Fruit fly (Drosophila melanogaster): ENCODE measurements around the gene CG4053.

Gene CG4053

dm6 chr3R:17110880-17111726 is 20.9 kb downstream of the CG4053 start:
- TF ChIP-seq h (optimal IDR thresholded peaks at IDR 0.05) = no peak
- no peak for TF ChIP-seq insv (optimal IDR thresholded peaks at IDR 0.05)
- TF ChIP-seq ttk (optimal IDR thresholded peaks at IDR 0.05) = no peak
- no peak for TF ChIP-seq Myc (optimal IDR thresholded peaks at IDR 0.05)
- no peak for TF ChIP-seq psq (optimal IDR thresholded peaks at IDR 0.05)

- TF ChIP-seq ttk (optimal IDR thresholded peaks at IDR 0.05) = no peak
- no peak for TF ChIP-seq insv (optimal IDR thresholded peaks at IDR 0.05)
- TF ChIP-seq Sin3A (optimal IDR thresholded peaks at IDR 0.05) = no peak
- no peak for TF ChIP-seq psq (optimal IDR thresholded peaks at IDR 0.05)
- no peak for TF ChIP-seq Myc (optimal IDR thresholded peaks at IDR 0.05)
- TF ChIP-seq h (optimal IDR thresholded peaks at IDR 0.05) = no peak
Observed at dm6 chr3R:17108881-17109280, 23.1 kb downstream of the CG4053 start.

dm6 chr3R:17087977-17088618 is 43.9 kb downstream of the CG4053 start, which contains the start of gene cal1:
Gene cal1 (plus strand): TSS chr3R:17088280.
- no peak for TF ChIP-seq ttk (optimal IDR thresholded peaks at IDR 0.05)
- TF ChIP-seq insv (optimal IDR thresholded peaks at IDR 0.05) = no peak
- no peak for TF ChIP-seq Sin3A (optimal IDR thresholded peaks at IDR 0.05)
- TF ChIP-seq Myc (optimal IDR thresholded peaks at IDR 0.05) = no peak
- no peak for TF ChIP-seq h (optimal IDR thresholded peaks at IDR 0.05)
- TF ChIP-seq psq (optimal IDR thresholded peaks at IDR 0.05) = no peak

- TF ChIP-seq psq (optimal IDR thresholded peaks at IDR 0.05) = no peak
- TF ChIP-seq Sin3A (optimal IDR thresholded peaks at IDR 0.05) = no peak
- TF ChIP-seq ttk (optimal IDR thresholded peaks at IDR 0.05) = no peak
- TF ChIP-seq h (optimal IDR thresholded peaks at IDR 0.05) = no peak
- no peak for TF ChIP-seq Myc (optimal IDR thresholded peaks at IDR 0.05)
- TF ChIP-seq insv (optimal IDR thresholded peaks at IDR 0.05) = no peak
Observed at dm6 chr3R:17085029-17085807, 46.8 kb downstream of the CG4053 start, which contains the start of gene GckIII. Gene GckIII (plus strand): TSS chr3R:17085513.

dm6 chr3R:17082471-17082870 is 49.5 kb downstream of the CG4053 start:
- TF ChIP-seq ttk (optimal IDR thresholded peaks at IDR 0.05) = no peak
- TF ChIP-seq psq (optimal IDR thresholded peaks at IDR 0.05) = no peak
- TF ChIP-seq insv (optimal IDR thresholded peaks at IDR 0.05) = no peak
- TF ChIP-seq h (optimal IDR thresholded peaks at IDR 0.05) = no peak
- TF ChIP-seq Sin3A (optimal IDR thresholded peaks at IDR 0.05) = no peak

dm6 chr3R:17081359-17081935 is 50.6 kb downstream of the CG4053 start:
- TF ChIP-seq Sin3A (optimal IDR thresholded peaks at IDR 0.05) (no peak), h (optimal IDR thresholded peaks at IDR 0.05) (no peak), ttk (optimal IDR thresholded peaks at IDR 0.05) (no peak), insv (optimal IDR thresholded peaks at IDR 0.05) (no peak), Myc (optimal IDR thresholded peaks at IDR 0.05) (no peak), psq (optimal IDR thresholded peaks at IDR 0.05) (no peak)
